Worm (Caenorhabditis elegans) whole organism, early embryonic: Measurements from ENCODE around the gene R04D3.2.

Experiments
- B0310.2 ChIP-seq: sonication (generic microtip); optimal IDR thresholded peaks from 2 replicates; lab custom pipeline; 2016; ENCODE audit warnings: mild to moderate bottlenecking, missing genetic modification characterization, missing compliant biosample characterization
- F13C5.2 ChIP-seq: sonication (generic microtip); optimal IDR thresholded peaks from 2 replicates; lab custom pipeline; 2017; ENCODE audit warnings: mild to moderate bottlenecking, missing genetic modification characterization, inconsistent platforms, missing compliant biosample characterization
- aly-1 ChIP-seq: sonication (generic microtip); optimal IDR thresholded peaks from 2 replicates; lab custom pipeline; 2016; ENCODE audit warnings: missing genetic modification characterization, missing compliant biosample characterization
- ama-1 ChIP-seq: fragments of 150-350 bp; optimal IDR thresholded peaks from 2 replicates; lab custom pipeline; 2014
- ceh-13 ChIP-seq: fragments of 200-800 bp; sonication (Bioruptor generic); optimal IDR thresholded peaks from 2 replicates; lab custom pipeline; 2018; ENCODE audit warnings: mild to moderate bottlenecking, missing genetic modification characterization, missing compliant biosample characterization
- ceh-36 ChIP-seq: sonication (generic microtip); optimal IDR thresholded peaks from 2 replicates; lab custom pipeline; 2016; ENCODE audit warnings: missing genetic modification characterization, inconsistent platforms, missing compliant biosample characterization
- ets-7 ChIP-seq: sonication (generic microtip); optimal IDR thresholded peaks from 2 replicates; lab custom pipeline; 2016; ENCODE audit warnings: missing genotype, missing genetic modification characterization, missing compliant biosample characterization
- flt-1 ChIP-seq: fragments of 200-800 bp; sonication (Bioruptor generic); IDR thresholded peaks from 2 replicates; pipeline ENCODE4 v1.3.6; 2022; ENCODE audit warnings: missing genetic modification characterization, missing compliant biosample characterization
- hmbx-1 ChIP-seq: sonication (generic microtip); optimal IDR thresholded peaks from 2 replicates; lab custom pipeline; 2016; ENCODE audit warnings: mild to moderate bottlenecking, missing genetic modification characterization, missing compliant biosample characterization
- hmg-4 ChIP-seq: fragments of 200-800 bp; sonication (Bioruptor generic); optimal IDR thresholded peaks from 2 replicates; lab custom pipeline; 2018; ENCODE audit warnings: mild to moderate bottlenecking, missing genetic modification characterization, missing compliant biosample characterization
- hnd-1 ChIP-seq: sonication (generic microtip); optimal IDR thresholded peaks from 2 replicates; lab custom pipeline; 2016; ENCODE audit warnings: missing genetic modification characterization, missing compliant biosample characterization
- pes-1 ChIP-seq: fragments of 200-800 bp; sonication (Bioruptor generic); IDR thresholded peaks from 2 replicates; pipeline ENCODE4 v1.3.6; 2022; ENCODE audit warnings: missing genetic modification reagents, missing genetic modification characterization, missing compliant biosample characterization
- scrt-1 ChIP-seq: fragments of 200-800 bp; sonication (Bioruptor generic); IDR thresholded peaks from 2 replicates; pipeline ENCODE4 v1.3.6; 2022; ENCODE audit warnings: missing genetic modification characterization, missing compliant biosample characterization
- sea-1 ChIP-seq: fragments of 200-800 bp; sonication (Bioruptor generic); conservative IDR thresholded peaks from 2 replicates; pipeline ENCODE4 v1.3.6; 2022; ENCODE audit warnings: missing genetic modification characterization, missing compliant biosample characterization
- tbx-11 ChIP-seq: fragments of 200-800 bp; sonication (Bioruptor generic); IDR thresholded peaks from 2 replicates; pipeline ENCODE4 v1.3.6; 2022; ENCODE audit warnings: missing genetic modification characterization, missing compliant biosample characterization
- tbx-37 ChIP-seq: fragments of 200-800 bp; sonication (Bioruptor generic); conservative IDR thresholded peaks from 2 replicates; pipeline ENCODE4 v1.3.6; 2022; ENCODE audit warnings: missing genetic modification reagents, missing genetic modification characterization, missing compliant biosample characterization
- tra-4 ChIP-seq: sonication (generic microtip); optimal IDR thresholded peaks from 2 replicates; lab custom pipeline; 2017; ENCODE audit warnings: missing genetic modification characterization, missing compliant biosample characterization

R04D3.2 gene

ce11 chrX:13251354-13251843, 35.0 kb downstream of the R04D3.2 start:
- TF ChIP-seq pes-1 (GFP tag; lab: Robert Waterston, UW) (no peak), tbx-37 (GFP tag; lab: Robert Waterston, UW) (0 out of 2 replicates have a peak, but pooled peaks have one; percentile 35), flt-1 (GFP tag; lab: Robert Waterston, UW) (peak; percentile 29; the same call in 1 of the 2 replicates), B0310.2 (tag; lab: Kevin White, UChicago) (no peak), aly-1 (tag; lab: Kevin White, UChicago) (no peak), hmg-4 (GFP tag; lab: Kevin White, UChicago) (peak; percentile 70), scrt-1 (GFP tag; lab: Robert Waterston, UW) (0 out of 2 replicates have a peak, but pooled peaks have one; percentile 37), tbx-11 (GFP tag; lab: Robert Waterston, UW) (no peak)

- TF ChIP-seq aly-1 (tag; lab: Kevin White, UChicago) (no peak), pes-1 (GFP tag; lab: Robert Waterston, UW) (no peak), ceh-36 (tag; lab: Kevin White, UChicago) (no peak), flt-1 (GFP tag; lab: Robert Waterston, UW) (no peak), tbx-11 (GFP tag; lab: Robert Waterston, UW) (no peak), ceh-13 (no peak), tra-4 (tag; lab: Kevin White, UChicago) (no peak), hmg-4 (GFP tag; lab: Kevin White, UChicago) (no peak), tbx-37 (GFP tag; lab: Robert Waterston, UW) (no peak)
These were observed 36.3 kb downstream of the R04D3.2 start for ce11 chrX:13250163-13250562.

ce11 chrX:13249102-13249501, 37.3 kb downstream of the R04D3.2 start:
- TF ChIP-seq hmg-4 (GFP tag; lab: Kevin White, UChicago) = no peak
- no peak for TF ChIP-seq ets-7 (tag; lab: Kevin White, UChicago)
- no peak for TF ChIP-seq flt-1 (GFP tag; lab: Robert Waterston, UW)
- no peak for TF ChIP-seq sea-1
- no peak for TF ChIP-seq tbx-37 (GFP tag; lab: Robert Waterston, UW)
- TF ChIP-seq B0310.2 (tag; lab: Kevin White, UChicago) = no peak
- no peak for TF ChIP-seq F13C5.2 (tag; lab: Kevin White, UChicago)
- TF ChIP-seq scrt-1 (GFP tag; lab: Robert Waterston, UW) = no peak
- TF ChIP-seq ceh-13 = no peak
- no peak for TF ChIP-seq pes-1 (GFP tag; lab: Robert Waterston, UW)
- TF ChIP-seq aly-1 (tag; lab: Kevin White, UChicago) = no peak

DNA sequence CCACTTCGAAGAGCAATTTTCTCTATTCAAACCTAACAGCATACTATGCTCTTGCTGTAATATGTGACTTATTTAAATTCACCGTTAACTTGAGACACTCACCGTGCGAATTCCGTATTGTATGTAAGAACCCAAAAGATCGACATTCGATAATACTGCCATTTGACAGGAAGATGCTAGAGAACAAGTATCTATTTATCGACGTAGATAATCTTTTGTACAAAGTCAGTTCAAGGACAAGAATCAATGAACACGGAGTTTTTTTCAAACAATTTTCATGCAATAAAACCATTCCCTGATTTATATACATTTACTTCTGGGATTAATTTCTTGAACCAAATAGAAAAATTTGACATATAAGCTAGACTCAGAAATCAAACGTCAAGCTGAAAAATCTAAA, 38.2 kb downstream of the R04D3.2 start, which contains the start of gene K08H2.7:
Gene K08H2.7 (minus strand): TSS at position 173 of the 400 bp plus-strand sequence.
- TF ChIP-seq hnd-1 (tag; lab: Kevin White, UChicago) = no peak
- TF ChIP-seq ceh-13 = no peak
- TF ChIP-seq tbx-11 (GFP tag; lab: Robert Waterston, UW) = no peak
- TF ChIP-seq ama-1 (lab: Kevin White, UChicago) = no peak
- TF ChIP-seq ceh-36 (tag; lab: Kevin White, UChicago) = no peak
- no peak for TF ChIP-seq pes-1 (GFP tag; lab: Robert Waterston, UW)
- TF ChIP-seq ets-7 (tag; lab: Kevin White, UChicago) = no peak
- no peak for TF ChIP-seq tra-4 (tag; lab: Kevin White, UChicago)
- no peak for TF ChIP-seq tbx-37 (GFP tag; lab: Robert Waterston, UW)
- TF ChIP-seq B0310.2 (tag; lab: Kevin White, UChicago) = no peak
- no peak for TF ChIP-seq F13C5.2 (tag; lab: Kevin White, UChicago)
- no peak for TF ChIP-seq flt-1 (GFP tag; lab: Robert Waterston, UW)
- no peak for TF ChIP-seq hmg-4 (GFP tag; lab: Kevin White, UChicago)
- TF ChIP-seq hmbx-1 (tag; lab: Kevin White, UChicago) = no peak
- TF ChIP-seq aly-1 (tag; lab: Kevin White, UChicago) = no peak

DNA sequence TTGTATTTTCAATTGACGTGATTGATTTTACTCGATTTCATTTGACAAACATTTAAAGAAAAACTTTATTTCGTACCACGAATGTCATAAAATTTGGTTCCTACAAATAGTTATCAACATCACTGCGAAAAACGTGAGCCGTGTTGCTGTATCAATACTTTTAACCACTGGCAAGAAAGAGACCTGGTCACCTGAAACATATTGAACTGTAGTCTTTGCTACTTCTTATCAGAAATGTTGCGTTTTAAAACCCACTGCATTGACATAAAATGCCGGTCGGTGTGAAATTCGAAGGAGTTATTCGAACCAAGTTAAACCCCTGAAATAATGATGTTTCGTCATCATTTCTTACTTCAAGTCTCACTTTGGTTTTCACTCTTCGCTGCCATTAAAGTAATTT, 38.8 kb downstream of the R04D3.2 start:
- TF ChIP-seq hmg-4 (GFP tag; lab: Kevin White, UChicago) = no peak
- TF ChIP-seq sea-1 = no peak
- no peak for TF ChIP-seq pes-1 (GFP tag; lab: Robert Waterston, UW)
- no peak for TF ChIP-seq ama-1 (lab: Kevin White, UChicago)
- TF ChIP-seq ets-7 (tag; lab: Kevin White, UChicago) = no peak
- no peak for TF ChIP-seq tbx-37 (GFP tag; lab: Robert Waterston, UW)
- no peak for TF ChIP-seq B0310.2 (tag; lab: Kevin White, UChicago)
- no peak for TF ChIP-seq F13C5.2 (tag; lab: Kevin White, UChicago)

- TF ChIP-seq tbx-11 (GFP tag; lab: Robert Waterston, UW) (no peak), tbx-37 (GFP tag; lab: Robert Waterston, UW) (no peak), ceh-36 (tag; lab: Kevin White, UChicago) (no peak), ama-1 (lab: Kevin White, UChicago) (no peak), pes-1 (GFP tag; lab: Robert Waterston, UW) (no peak), hmbx-1 (tag; lab: Kevin White, UChicago) (no peak), sea-1 (no peak), hnd-1 (tag; lab: Kevin White, UChicago) (no peak), hmg-4 (GFP tag; lab: Kevin White, UChicago) (no peak), aly-1 (tag; lab: Kevin White, UChicago) (no peak), ceh-13 (no peak), B0310.2 (tag; lab: Kevin White, UChicago) (no peak), ets-7 (tag; lab: Kevin White, UChicago) (no peak), scrt-1 (GFP tag; lab: Robert Waterston, UW) (no peak), tra-4 (tag; lab: Kevin White, UChicago) (no peak), flt-1 (GFP tag; lab: Robert Waterston, UW) (no peak), F13C5.2 (tag; lab: Kevin White, UChicago) (no peak)
These were observed 39.6 kb downstream of the R04D3.2 start for ce11 chrX:13246668-13247358.
